Fruit fly (Drosophila melanogaster): ENCODE data around the gene CG11674.
A peak's percentile ranks its signal among the peaks of the same experiment; 100 is the strongest.

CG11674 gene

DNA sequence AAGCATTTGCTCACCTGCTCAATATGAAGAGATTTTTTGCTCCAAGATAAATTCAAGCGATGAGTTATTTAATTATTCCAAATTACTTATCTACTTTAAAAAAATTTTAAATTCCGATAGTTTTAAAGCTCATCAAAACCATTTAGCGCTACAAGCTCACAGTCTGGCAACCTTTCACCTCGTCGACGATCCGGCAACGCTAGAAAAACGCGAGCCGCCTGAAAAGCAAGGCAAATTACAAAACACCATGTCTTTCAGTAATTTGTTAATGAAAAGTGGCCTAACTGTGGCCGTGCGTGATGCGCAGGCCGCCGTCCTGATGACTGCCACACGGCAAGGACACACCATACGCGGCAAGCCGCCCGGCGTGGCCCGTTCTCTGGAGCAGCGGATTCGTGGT is 414 bp upstream of the CG11674 start, which contains the start of gene mRpL38:
Gene mRpL38, plus strand, starts transcription at position 197 of the 400 bp plus-strand sequence.
- TF ChIP-seq Dll (optimal IDR thresholded peaks at IDR 0.05) (no peak), usp (GFP tag; optimal IDR thresholded peaks at IDR 0.05) (no peak), CG8478 (optimal IDR thresholded peaks at IDR 0.05) (no peak), psq (optimal IDR thresholded peaks at IDR 0.05) (no peak), pan (optimal IDR thresholded peaks at IDR 0.05) (no peak), EcR (GFP tag; optimal IDR thresholded peaks at IDR 0.05) (no peak)

DNA sequence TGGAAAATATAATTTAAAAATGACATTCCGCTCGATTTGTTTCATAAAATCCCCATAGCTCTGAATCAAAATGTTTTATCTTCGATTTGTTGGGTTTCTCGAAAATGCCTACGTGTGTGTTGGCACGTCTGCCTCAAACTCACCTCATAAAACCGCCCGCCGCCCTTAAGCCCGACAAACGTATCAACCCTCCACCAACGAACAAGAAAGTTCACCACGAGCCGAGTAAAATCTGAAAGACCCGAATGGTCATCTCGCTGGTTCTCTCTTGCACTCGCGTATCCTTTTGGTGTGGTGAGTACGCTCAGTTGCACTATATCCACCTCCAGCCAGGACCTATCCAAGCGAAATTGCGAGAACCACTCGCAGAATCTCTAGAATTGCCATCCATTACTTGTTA is 3.7 kb downstream of the CG11674 start:
- TF ChIP-seq CG8478 (optimal IDR thresholded peaks at IDR 0.05) (no peak), usp (GFP tag; optimal IDR thresholded peaks at IDR 0.05) (no peak), pan (optimal IDR thresholded peaks at IDR 0.05) (no peak), Dll (optimal IDR thresholded peaks at IDR 0.05) (no peak), psq (optimal IDR thresholded peaks at IDR 0.05) (no peak), EcR (GFP tag; optimal IDR thresholded peaks at IDR 0.05) (no peak)

DNA sequence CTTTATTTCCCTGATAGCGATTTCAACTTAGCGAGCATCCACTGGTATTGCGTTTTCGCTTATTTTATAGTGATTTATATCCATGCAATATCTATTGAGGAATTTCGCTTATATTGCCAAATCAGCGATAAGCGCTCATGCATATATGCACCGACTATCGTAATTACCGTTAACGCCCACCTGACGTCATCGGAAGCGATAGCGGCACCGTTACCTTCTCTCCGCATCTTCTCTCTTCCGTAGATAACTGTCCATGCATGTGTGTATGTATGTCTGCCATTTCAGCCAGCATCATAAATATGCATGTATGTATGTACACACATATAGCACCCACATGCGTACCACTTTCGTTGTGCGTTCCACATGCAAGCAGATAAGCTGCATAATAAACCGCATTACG is 4.5 kb downstream of the CG11674 start:
- TF ChIP-seq pan (optimal IDR thresholded peaks at IDR 0.05), result no peak
- TF ChIP-seq EcR (GFP tag; optimal IDR thresholded peaks at IDR 0.05), result no peak
- TF ChIP-seq psq (optimal IDR thresholded peaks at IDR 0.05), result no peak
- TF ChIP-seq usp (GFP tag; optimal IDR thresholded peaks at IDR 0.05), result no peak
- TF ChIP-seq CG8478 (optimal IDR thresholded peaks at IDR 0.05), result no peak
- no peak for TF ChIP-seq Dll (optimal IDR thresholded peaks at IDR 0.05)

DNA sequence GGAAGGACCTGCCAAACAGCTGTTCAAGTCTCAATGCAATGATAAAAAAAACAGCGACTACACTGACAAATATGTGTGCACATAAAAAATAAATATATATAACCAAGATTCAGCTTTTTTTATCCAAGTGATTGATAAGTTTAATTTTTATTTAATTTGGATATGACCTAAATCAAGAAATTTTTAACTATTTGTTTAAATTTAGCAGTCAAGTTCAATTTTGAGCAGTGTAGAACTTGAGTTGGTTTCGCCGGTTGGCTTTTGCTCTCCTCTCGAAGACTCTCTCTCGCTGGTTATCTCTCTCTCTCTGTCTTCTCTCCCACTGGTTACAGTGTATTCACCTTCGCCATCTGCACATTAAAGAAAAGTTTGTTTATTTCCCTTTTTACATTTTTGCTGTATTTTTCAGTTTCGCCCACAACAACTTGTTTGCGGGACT is 7.6 kb downstream of the CG11674 start:
- TF ChIP-seq psq (optimal IDR thresholded peaks at IDR 0.05) (no peak), EcR (GFP tag; optimal IDR thresholded peaks at IDR 0.05) (no peak), CG8478 (optimal IDR thresholded peaks at IDR 0.05) (no peak), pan (optimal IDR thresholded peaks at IDR 0.05) (no peak), usp (GFP tag; optimal IDR thresholded peaks at IDR 0.05) (no peak), Dll (optimal IDR thresholded peaks at IDR 0.05) (no peak)

DNA sequence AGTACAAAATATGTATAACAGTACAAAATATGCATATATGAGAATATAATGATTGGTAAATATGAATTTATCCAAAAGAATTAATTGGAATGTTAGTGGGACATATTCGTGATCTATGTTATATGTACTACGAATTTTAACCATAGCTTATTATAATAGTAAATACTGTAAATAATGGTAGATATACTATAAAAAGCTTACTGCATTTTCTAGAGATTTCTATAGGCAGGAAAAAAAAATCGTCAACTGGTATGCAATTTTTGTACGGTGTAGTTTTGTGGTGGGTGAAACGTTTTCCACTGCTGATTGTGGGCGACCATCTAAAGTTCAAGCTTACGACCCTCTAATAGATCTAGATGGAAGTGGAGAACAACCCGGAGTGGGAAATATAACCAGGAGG is 8.8 kb downstream of the CG11674 start:
- TF ChIP-seq usp (GFP tag; optimal IDR thresholded peaks at IDR 0.05) (no peak), EcR (GFP tag; optimal IDR thresholded peaks at IDR 0.05) (no peak), CG8478 (optimal IDR thresholded peaks at IDR 0.05) (no peak), psq (optimal IDR thresholded peaks at IDR 0.05) (no peak), pan (optimal IDR thresholded peaks at IDR 0.05) (no peak), Dll (optimal IDR thresholded peaks at IDR 0.05) (no peak)

DNA sequence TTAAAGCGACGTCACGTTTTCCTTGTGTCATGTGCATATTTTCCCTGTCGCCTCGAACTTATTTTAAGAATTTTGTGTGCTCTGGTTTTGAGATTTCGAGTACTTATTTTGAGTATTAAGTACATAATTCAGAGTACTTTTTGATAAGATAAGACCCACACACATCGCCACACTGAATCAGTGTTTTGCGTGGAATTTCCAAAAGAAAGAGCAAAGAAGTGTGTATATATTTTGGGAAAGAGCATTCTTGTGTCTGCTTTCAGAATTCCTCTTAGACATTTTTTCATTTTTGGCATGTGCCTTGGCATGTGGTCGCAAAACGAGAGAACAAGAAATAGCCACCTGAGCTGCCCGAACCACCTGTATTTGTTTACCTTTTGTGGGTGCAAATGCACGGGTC is 9.8 kb downstream of the CG11674 start:
- TF ChIP-seq psq (optimal IDR thresholded peaks at IDR 0.05) (no peak), usp (GFP tag; optimal IDR thresholded peaks at IDR 0.05) (no peak), pan (optimal IDR thresholded peaks at IDR 0.05) (no peak), CG8478 (optimal IDR thresholded peaks at IDR 0.05) (no peak)

DNA sequence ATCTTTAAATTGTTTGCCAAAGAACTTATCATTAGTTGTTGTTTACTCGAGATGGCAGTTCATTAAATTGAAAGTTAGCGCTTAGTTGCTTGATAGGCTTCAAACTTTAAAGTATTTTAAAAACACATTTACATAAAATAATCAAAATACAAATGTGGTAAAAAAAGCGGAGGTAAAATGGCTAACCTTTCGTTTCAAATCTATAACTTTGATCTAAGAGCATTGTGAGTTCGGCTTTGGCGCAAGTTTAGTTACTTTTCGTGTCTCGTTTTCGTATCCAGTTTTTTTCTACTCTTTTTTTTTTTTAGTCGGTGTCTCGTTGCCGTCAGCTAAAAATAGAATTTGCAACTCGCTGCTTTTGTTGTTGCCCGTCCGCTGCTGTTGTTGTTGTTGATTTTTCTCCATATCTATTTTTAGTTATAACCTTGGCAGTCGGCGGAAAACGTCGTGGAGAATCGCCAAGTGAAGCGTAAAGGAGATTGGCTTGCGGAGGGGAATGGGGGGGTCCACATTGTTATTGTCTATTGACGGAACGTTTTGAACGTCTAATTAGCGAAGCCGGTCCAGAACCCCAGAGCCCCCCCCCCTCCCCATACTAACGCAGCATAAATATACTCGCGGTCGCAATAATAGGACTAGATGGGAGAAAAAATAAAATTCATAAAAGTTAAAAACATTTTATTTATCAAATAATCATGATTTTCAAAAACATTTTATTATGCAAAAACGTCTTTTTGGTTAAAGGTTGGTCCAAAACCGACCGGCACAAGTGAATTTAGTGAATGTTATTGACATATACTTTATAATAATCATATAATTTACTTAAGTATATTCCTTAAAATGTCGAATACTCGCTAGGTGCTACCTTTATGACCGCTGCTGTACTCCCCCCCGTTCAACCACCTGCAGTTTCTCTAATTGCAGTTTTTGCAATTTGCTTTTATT is 10.9 kb downstream of the CG11674 start:
- TF ChIP-seq pan (optimal IDR thresholded peaks at IDR 0.05) (no peak), usp (GFP tag; optimal IDR thresholded peaks at IDR 0.05) (no peak), CG8478 (optimal IDR thresholded peaks at IDR 0.05) (no peak), Dll (optimal IDR thresholded peaks at IDR 0.05) (no peak), EcR (GFP tag; optimal IDR thresholded peaks at IDR 0.05) (no peak), psq (optimal IDR thresholded peaks at IDR 0.05) (no peak)

DNA sequence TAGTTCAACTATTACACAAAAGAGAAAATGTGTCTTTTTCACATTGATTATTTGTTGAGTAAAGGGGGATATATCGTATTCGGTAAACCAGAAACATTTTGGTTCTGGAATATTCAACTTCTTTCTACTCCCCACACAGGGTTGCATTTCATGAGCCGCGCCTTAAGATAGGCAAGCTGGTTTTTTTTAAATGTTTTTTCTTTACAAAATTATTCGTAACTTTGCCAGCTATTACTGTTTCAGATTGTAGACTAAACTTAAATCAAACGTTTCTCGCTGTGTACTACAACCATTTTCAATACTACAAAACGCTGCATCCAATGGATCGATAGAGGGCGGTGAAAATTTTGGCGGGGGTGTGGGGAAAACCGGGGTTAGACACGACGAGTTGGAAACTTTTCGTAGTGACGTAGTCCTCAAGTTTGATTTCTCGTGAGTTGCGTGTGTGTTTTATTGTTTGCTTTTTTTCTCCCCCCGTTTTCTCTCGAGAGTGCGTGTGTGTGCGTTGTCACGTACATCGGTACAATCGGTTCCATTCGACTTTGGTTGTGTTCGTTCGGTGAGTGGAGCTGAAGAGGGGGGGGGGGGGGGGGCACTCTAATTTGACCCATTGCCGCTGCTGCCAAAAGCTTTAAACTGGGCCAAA is 12.0 kb downstream of the CG11674 start:
- no peak for TF ChIP-seq pan (optimal IDR thresholded peaks at IDR 0.05)
- TF ChIP-seq psq (optimal IDR thresholded peaks at IDR 0.05), result no peak
- TF ChIP-seq EcR (GFP tag; optimal IDR thresholded peaks at IDR 0.05), result no peak
- no peak for TF ChIP-seq usp (GFP tag; optimal IDR thresholded peaks at IDR 0.05)
- TF ChIP-seq CG8478 (optimal IDR thresholded peaks at IDR 0.05), result no peak
- TF ChIP-seq Dll (optimal IDR thresholded peaks at IDR 0.05), result no peak

DNA sequence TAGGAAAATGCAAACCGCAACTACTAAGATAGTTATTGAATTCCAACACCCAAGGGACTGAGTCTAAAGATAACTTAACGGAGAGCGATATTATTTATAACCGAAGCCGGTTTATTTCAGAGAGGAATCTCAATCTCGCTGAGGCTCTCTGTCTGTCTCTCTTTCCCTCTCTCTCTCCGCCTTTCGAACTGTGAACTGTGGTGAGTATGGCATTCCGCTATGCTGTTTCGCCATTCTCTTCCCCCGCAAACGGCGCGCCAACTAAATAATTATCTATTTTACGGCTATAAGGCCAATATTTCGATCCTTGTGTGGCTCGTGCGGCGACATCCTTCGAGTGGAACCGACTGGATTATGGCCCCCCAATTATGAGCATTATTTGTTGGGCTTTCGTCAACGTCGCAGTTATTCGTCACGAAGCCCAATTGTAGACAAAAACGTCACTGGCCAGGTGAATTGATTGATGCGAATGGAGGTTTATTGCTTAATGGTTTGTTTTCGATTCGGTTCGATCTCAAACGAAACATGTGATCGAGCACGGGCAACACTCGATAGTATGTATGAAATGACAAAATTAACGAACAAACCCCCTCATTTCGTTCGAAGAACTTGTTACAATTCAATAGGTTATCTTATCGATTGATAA is 13.4 kb downstream of the CG11674 start:
- TF ChIP-seq Dll (optimal IDR thresholded peaks at IDR 0.05) (no peak), CG8478 (optimal IDR thresholded peaks at IDR 0.05) (no peak), psq (optimal IDR thresholded peaks at IDR 0.05) (no peak), EcR (GFP tag; optimal IDR thresholded peaks at IDR 0.05) (no peak), usp (GFP tag; optimal IDR thresholded peaks at IDR 0.05) (no peak)

DNA sequence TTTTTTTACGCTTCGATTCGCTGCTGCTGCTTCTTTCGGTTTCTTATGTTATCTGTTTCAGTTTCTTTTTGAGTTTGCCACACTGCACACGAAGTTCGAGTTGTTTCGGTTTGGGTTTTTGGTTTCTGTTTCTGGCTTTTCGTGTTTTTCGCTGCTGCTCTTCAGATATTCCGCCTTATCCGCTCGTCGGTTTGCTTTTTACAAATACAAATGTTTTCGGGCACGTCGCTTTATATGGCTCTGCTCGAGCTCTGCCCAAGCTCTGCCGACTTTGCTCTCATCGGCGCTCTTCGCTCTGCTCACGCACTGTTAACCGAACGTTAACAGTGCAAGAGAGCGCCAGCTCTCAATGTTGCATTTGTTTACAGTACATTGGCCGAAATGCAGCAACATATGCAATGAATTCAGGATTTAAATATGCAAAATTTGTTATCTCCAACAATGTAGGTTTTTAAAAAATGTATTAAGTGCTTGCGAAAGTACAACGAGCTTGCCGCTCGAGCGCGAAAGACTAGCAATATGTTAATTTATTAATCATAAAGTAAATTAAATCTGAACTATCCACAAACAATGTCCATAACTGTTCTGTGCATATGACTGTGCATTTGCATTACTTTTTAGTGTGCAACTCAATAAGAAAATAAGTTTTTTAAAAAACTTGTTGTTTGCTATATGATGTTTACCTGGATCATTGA is 14.3 kb downstream of the CG11674 start:
- TF ChIP-seq Dll (optimal IDR thresholded peaks at IDR 0.05) (peak; percentile 47), EcR (GFP tag; optimal IDR thresholded peaks at IDR 0.05) (no peak)

DNA sequence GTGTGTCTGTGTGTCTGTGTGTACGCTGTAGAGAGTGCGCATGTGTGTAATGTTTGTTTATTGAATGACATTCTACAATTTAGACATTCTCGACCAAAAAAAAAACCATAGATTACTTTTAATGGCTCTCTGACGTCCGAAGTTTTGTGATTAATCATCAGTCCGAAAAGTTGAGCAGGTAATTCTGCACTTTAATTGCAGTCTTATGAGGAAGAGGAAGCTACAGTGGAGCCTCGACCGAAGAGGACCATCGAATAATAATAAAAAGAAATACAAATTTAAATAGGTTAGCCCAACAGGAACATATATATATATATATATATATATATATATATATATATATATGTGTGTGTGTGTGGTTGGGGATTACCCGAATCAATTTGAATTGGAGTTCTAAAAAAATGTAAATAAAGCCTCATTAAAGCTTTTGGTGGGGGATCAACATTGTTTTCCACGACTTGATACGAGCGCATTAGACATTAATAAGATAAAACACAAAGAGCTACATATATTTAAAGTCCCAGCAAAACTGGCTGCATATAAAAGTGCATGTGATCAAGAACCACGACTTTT is 16.4 kb downstream of the CG11674 start:
- TF ChIP-seq EcR (GFP tag; optimal IDR thresholded peaks at IDR 0.05) (no peak), pan (optimal IDR thresholded peaks at IDR 0.05) (no peak), CG8478 (optimal IDR thresholded peaks at IDR 0.05) (no peak), Dll (optimal IDR thresholded peaks at IDR 0.05) (no peak), usp (GFP tag; optimal IDR thresholded peaks at IDR 0.05) (no peak), psq (optimal IDR thresholded peaks at IDR 0.05) (no peak)

Measured in whole organism.